Fruit fly (Drosophila melanogaster): Measurements from ENCODE around the gene ps.

- TF ChIP-seq Dll (optimal IDR thresholded peaks at IDR 0.05) (no peak), CG8478 (optimal IDR thresholded peaks at IDR 0.05) (no peak), usp (GFP tag; optimal IDR thresholded peaks at IDR 0.05) (no peak), pan (optimal IDR thresholded peaks at IDR 0.05) (no peak)
Observed at dm6 chr3R:9388321-9388720, 29.4 kb upstream of the ps start.

Measured in whole organism.